Fruit fly (Drosophila melanogaster) whole organism, larva: ENCODE results near the gene sr.

Experiments used
- noc ChIP-seq: fragments of 200-800 bp; sonication (Bioruptor generic); optimal IDR thresholded peaks from 3 replicates; lab custom pipeline; 2019; ENCODE audit warnings: missing biosample characterization, mild to moderate bottlenecking, missing genetic modification characterization, moderate library complexity

The sr gene

DNA sequence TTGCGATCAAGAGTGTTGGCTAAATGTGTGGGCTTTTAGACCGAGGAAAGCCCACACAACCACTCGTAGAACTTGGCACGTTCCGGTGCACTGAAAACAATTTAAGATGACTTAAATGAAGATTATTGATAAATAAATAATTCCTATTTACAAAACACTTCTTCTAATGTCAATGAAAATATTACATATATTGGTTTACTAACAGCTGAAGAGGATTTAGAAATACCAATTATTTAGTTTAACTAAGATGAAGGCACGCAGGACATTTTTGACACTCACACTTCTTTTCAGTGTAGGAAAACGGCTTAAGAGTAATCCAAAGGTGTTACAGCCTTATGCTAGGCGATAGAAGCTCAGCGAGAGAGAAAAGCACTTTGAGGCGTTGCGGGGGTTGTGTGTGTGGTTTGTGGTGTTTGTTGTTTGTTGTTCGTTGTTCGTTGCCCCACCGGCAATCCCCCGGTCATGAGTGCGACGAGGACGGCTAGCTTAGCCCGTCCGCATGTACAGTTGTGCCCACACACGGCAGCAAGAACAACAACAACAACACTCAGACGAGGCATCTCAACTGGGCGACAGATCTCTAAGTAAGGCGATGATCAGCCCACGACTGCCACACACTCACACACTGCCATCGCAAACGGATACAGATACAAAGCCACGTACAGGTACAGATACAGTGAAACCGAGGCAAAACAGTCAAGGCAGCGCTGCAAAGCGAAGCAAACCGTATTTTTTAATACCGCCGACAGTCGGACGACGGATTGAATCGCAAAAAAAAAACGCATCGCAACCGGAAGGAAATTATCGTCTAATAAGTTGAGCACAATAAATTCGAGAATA, at the start of gene sr:
Gene sr, plus strand, starts transcription at position 790 of the 840 bp plus-strand sequence.
- no peak for TF ChIP-seq noc (tag; lab: Kevin White, UChicago)

dm6 chr3R:18043579-18043978, 47.0 kb upstream of the sr start:
- no peak for TF ChIP-seq noc (tag; lab: Kevin White, UChicago)

dm6 chr3R:18049272-18050015, 41.2 kb upstream of the sr start:
- peak; percentile 10 for TF ChIP-seq noc (tag; lab: Kevin White, UChicago)

DNA sequence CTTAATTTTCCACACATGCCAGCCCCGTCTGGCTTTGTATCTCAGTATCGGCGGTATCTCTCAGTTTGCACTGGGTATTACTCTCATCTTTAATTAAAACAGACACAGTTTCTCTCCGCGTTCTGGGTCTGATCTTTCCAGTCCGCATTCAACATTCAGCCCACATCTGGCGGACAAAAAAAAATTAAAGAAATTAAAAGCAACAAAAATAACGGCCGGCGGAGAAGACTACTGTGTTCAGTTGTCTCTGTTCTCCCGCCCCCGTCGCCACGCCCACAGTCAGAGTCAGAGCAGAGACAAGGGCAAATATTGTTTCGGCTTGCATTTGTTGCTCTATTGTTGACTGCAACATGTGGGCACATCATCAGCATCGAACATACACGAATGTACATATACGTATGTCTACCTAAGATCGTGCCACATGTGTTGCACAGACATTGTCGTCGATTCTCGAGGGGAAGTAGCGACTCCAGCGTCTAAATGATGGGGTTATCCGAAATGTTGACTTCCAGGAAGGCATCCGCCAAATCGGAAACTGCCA, 40.5 kb upstream of the sr start:
- no peak for TF ChIP-seq noc (tag; lab: Kevin White, UChicago)

- no peak for TF ChIP-seq noc (tag; lab: Kevin White, UChicago)
Observed at dm6 chr3R:18050585-18050984, 40.0 kb upstream of the sr start.

dm6 chr3R:18052799-18053586, 37.6 kb upstream of the sr start, which contains the start of gene htl:
Gene htl, minus strand, starts transcription at chr3R:18052984.
- no peak for TF ChIP-seq noc (tag; lab: Kevin White, UChicago)

DNA sequence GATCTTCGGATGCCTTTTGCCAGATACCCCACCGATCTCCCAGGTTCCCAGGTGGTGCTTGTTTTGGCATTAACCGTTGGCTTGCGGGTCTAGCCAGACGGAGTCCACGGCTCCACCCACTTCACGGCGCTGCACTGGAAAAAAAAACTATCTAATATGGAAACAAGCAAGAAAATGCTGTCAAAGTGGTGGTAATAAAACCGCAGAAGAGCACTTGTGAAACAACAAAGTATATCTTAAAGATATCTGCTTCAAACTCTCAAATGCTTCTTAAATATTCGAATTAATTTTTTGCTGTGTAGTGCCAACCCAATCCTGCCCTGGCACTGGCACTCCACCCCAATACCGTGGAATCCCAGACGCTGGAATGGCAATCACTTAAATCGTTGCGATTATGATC, 32.2 kb upstream of the sr start:
- TF ChIP-seq noc (tag; lab: Kevin White, UChicago): no peak

DNA sequence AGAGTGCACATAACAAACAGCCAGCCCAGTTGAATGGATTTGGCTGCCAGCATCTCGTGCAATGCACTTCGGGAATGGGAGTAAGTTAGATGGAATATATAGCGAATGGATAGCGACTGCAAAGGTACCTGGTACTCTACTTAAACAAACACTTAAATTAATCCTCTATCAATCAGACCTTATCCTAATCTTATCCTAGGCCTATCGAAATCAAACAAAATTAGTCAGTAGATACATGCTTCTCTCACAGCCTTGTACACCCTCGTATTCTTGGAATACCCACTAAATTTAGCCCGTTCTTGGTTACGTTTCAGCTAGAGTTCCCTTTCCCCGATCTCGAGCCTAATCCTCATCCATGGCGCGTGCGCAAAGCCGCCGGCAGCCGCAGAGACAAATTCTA, 30.1 kb upstream of the sr start:
- TF ChIP-seq noc (tag; lab: Kevin White, UChicago): no peak

DNA sequence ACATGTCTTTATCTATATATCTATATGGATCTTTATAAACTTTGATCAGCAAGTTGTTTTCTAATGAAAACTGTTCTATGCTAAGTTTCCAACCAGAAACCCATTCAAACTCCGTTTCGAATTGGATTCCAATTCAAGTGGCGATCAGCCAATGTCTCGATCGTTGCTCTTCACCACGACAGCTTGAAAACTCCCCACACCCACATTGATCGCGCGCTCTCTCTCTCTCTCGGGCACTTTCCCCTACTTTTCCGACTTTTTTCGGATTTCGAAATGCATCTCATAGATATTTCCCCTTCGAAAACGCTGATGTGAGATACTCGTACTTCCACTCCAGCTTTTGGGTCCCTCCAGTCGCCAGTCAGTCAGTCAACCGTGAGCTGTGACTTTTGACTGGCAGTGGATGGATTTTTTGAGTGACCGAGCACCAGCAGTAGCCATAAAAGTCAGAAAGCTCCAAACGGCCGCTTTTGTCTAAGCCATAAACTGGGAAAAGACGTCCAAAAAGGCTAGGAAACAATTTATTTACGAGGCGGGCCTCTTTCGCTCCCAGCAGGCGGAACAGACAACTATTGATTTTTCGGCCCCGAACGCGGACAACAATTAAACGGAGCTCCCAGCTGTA, 27.3 kb upstream of the sr start:
- no peak for TF ChIP-seq noc (tag; lab: Kevin White, UChicago)

- TF ChIP-seq noc (tag; lab: Kevin White, UChicago): no peak
Observed at dm6 chr3R:18064369-18064768, 26.2 kb upstream of the sr start.

- TF ChIP-seq noc (tag; lab: Kevin White, UChicago): no peak
Observed at dm6 chr3R:18067930-18068329, 22.7 kb upstream of the sr start.

- no peak for TF ChIP-seq noc (tag; lab: Kevin White, UChicago)
Observed at dm6 chr3R:18072982-18073381, 17.6 kb upstream of the sr start.

DNA sequence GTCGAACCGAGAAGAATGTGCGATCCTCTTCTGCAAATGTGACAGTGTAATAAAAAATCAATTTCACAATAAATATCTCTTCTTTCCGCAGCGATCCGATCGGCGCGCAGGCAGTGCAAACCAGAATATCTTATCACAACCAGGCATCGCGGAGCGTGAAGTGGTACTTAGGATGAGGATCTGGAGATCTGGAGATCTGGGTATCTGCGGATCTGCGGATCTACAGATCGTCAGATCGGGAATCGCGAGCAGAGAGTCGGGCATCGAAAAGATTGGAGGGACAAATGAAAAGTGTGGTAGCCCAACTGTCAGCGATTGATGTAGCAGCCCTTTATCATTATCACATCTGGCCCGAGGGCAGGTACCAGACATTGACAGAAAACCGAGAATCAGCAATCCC, 15.6 kb upstream of the sr start:
- no peak for TF ChIP-seq noc (tag; lab: Kevin White, UChicago)

DNA sequence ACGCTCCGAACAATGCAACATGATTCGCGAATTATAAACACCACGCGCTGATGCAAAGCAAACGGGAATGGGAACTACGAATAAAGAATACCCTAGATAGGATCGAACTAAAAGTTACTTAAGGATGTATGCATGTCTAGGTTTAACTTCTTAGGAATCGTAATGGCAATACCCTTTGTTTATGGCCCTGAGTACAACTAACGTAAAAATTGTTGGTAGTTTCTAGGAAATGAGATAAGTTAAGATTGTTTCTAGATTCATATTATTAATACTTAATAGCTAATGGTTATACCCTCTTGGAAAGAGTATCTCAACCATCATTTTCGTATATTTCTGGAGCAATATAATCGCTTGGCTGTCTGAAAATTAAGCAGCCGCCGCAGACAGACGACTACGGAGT, 12.5 kb upstream of the sr start:
- TF ChIP-seq noc (tag; lab: Kevin White, UChicago): no peak

DNA sequence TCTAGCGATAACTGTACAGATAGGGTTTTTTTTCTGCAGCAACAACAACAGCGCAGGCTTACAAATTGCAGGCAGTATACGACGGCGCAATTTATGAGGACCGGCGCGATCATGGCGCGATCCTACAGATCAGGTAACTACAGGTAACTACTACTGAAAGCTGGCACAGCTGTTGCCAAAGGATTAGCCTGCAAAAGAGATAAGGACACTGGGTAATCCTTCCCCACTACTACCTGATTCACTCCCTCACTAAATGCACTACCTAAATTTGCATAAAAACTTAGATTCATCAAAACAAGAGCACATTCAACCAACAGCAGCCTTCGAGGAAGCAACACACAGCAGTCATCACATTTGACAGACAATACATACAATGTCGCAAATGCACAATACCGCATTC, 9.9 kb upstream of the sr start, which contains the start of gene bard:
Gene bard, plus strand, starts transcription at position 301 of the 400 bp plus-strand sequence.
- TF ChIP-seq noc (tag; lab: Kevin White, UChicago): no peak
